Worm (Caenorhabditis elegans): ENCODE results near the gene M04G7.2.

DNA sequence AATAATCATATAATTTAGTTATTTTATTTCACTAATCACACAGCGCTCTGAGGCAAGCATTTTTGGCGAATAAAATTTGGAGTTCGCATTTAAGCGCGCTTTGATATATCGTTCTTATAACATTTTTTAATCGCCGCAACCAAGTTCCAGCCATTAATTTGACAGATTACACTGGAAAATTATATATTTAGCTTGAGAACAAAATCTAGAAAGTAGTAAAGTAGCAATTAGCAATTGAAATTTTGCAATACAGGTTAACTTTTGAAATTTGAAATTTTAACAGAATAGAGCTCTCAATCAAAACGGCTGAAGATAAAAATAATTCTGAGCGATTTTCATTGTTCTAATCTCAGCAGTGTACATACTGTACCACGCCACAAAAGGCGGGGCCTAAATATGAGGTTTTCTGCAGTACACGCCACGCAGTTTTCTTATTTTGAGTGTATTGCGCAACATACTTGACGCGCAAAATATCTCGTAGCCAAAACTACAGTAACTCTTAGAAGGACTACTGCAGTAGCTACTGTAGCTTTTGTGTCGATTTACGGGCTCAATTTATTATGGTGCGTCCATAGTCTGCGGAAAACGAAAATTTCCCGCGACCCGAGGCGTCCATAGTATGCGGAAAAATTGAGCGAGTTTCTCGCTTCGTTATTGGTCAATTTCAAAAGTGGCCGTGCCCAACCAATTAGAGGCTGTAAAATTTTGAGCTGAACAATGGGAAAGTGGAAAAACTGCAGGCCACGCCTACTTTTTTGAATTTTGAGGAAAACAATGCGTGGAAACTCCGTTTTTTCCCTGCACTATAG, 33.5 kb downstream of the M04G7.2 start:
- TF ChIP-seq mec-3 (tag; optimal IDR thresholded peaks at IDR 0.05; ENCODE audit: borderline replicate concordance) (no peak), pax-1 (tag; optimal IDR thresholded peaks at IDR 0.05) (no peak), hlh-15 (tag; optimal IDR thresholded peaks at IDR 0.05) (no peak), nhr-232 (tag; optimal IDR thresholded peaks at IDR 0.05) (no peak), hlh-30 (tag; optimal IDR thresholded peaks at IDR 0.05; ENCODE audit: insufficient read depth) (no peak), elt-2 (tag; optimal IDR thresholded peaks at IDR 0.05) (no peak), sdc-2 (tag; optimal IDR thresholded peaks at IDR 0.05) (no peak)
